Worm (Caenorhabditis elegans) whole organism, L1 larva: ENCODE results near the gene T20B12.5.

Experiments used
- F16B12.6 ChIP-seq: fragments of 150-350 bp; optimal IDR thresholded peaks from 2 replicates; lab custom pipeline; 2014; ENCODE audit warnings: missing biosample characterization, missing genetic modification characterization
- ceh-82 ChIP-seq, 3 experiments: fragments of 150-350 bp in 1 of 3; sonication (generic microtip) in 2 of 3; optimal IDR thresholded peaks; 2 replicates each; lab custom pipeline; 2014 to 2017; ENCODE audit warnings: missing biosample characterization in 3 of 3, missing genetic modification characterization in 3 of 3
- elt-3 ChIP-seq, 6 experiments: fragments of 150-350 bp in 1 of 6; sonication (generic microtip); optimal IDR thresholded peaks; 2 replicates each; lab custom pipeline; 2017 to 2018; ENCODE audit warnings: missing biosample characterization in 6 of 6, missing genetic modification characterization in 6 of 6, inconsistent platforms in 1 of 6
- irx-1 ChIP-seq: sonication (generic microtip); optimal IDR thresholded peaks from 2 replicates; lab custom pipeline; 2016; ENCODE audit warnings: missing genetic modification characterization, missing compliant biosample characterization
- lin-39 ChIP-seq: fragments of 150-350 bp; optimal IDR thresholded peaks from 2 replicates; lab custom pipeline; 2014; ENCODE audit warnings: missing biosample characterization, missing genetic modification reagents, missing genetic modification characterization
- lir-3 ChIP-seq: sonication (generic microtip); optimal IDR thresholded peaks from 2 replicates; lab custom pipeline; 2016; ENCODE audit warnings: mild to moderate bottlenecking, missing genetic modification characterization, moderate library complexity, missing compliant biosample characterization; ENCODE audit not compliant: poor library complexity
- nhr-237 ChIP-seq: fragments of 150-350 bp; optimal IDR thresholded peaks from 2 replicates; lab custom pipeline; 2014; ENCODE audit warnings: missing biosample characterization, missing genetic modification characterization
- nhr-28 ChIP-seq: fragments of 150-350 bp; optimal IDR thresholded peaks from 2 replicates; lab custom pipeline; 2014; ENCODE audit warnings: missing biosample characterization, missing genetic modification characterization
- ztf-11 ChIP-seq, 2 experiments: sonication (generic microtip); optimal IDR thresholded peaks; 2 replicates each; lab custom pipeline; 2016 to 2017; ENCODE audit warnings: missing genetic modification characterization in 2 of 2, missing biosample characterization in 1 of 2, missing compliant biosample characterization in 1 of 2

ce11 chrIII:7365602-7366001, 1.3 kb downstream of the T20B12.5 start, which contains the start of gene F08F8.11:
- TF ChIP-seq nhr-28 (tag; lab: Kevin White, UChicago): no peak
- no peak for TF ChIP-seq lir-3 (tag; lab: Kevin White, UChicago)
- TF ChIP-seq irx-1 (tag; lab: Kevin White, UChicago): no peak
- no peak for TF ChIP-seq ztf-11 (tag; optimal IDR thresholded peaks at IDR 0.05; lab: Kevin White, UChicago)
- no peak for TF ChIP-seq ceh-82 (tag; optimal IDR thresholded peaks at IDR 0.05; lab: Kevin White, UChicago)
- no peak for TF ChIP-seq F16B12.6 (tag; lab: Kevin White, UChicago)
- TF ChIP-seq lin-39: no peak
- no peak for TF ChIP-seq nhr-237 (tag; lab: Kevin White, UChicago)
- no peak for TF ChIP-seq elt-3 (tag; optimal IDR thresholded peaks at IDR 0.05; lab: Kevin White, UChicago)
